Worm (Caenorhabditis elegans) whole organism, late embryonic: Measurements from ENCODE around the gene F58E2.3.

Source experiments
- C08G9.2 ChIP-seq: sonication (generic microtip); optimal IDR thresholded peaks from 2 replicates; lab custom pipeline; 2016; ENCODE audit warnings: mild to moderate bottlenecking, missing genetic modification characterization, moderate library complexity, missing compliant biosample characterization
- C38D4.7 ChIP-seq: fragments of 200-800 bp; sonication (Bioruptor generic); optimal IDR thresholded peaks from 2 replicates; lab custom pipeline; 2018; ENCODE audit warnings: mild to moderate bottlenecking, missing genetic modification characterization, moderate library complexity, missing compliant biosample characterization
- K09A11.1 ChIP-seq: sonication (generic microtip); optimal IDR thresholded peaks from 2 replicates; lab custom pipeline; 2017; ENCODE audit warnings: antibody characterized with exemption, mild to moderate bottlenecking, missing genetic modification characterization, missing compliant biosample characterization; ENCODE audit not compliant: insufficient read depth
- ahr-1 ChIP-seq: sonication (generic microtip); optimal IDR thresholded peaks from 2 replicates; lab custom pipeline; 2016; ENCODE audit warnings: missing genetic modification characterization, missing compliant biosample characterization
- ama-1 ChIP-seq: fragments of 150-350 bp; optimal IDR thresholded peaks from 2 replicates; lab custom pipeline; 2014
- ceh-2 ChIP-seq: sonication (generic microtip); optimal IDR thresholded peaks from 2 replicates; lab custom pipeline; 2016; ENCODE audit warnings: missing genotype, missing genetic modification characterization, missing compliant biosample characterization
- ceh-45 ChIP-seq: fragments of 200-800 bp; sonication (Bioruptor generic); IDR thresholded peaks from 2 replicates; pipeline ENCODE4 v1.3.6; 2022; ENCODE audit warnings: missing genetic modification reagents, missing genetic modification characterization, missing compliant biosample characterization
- ceh-48 ChIP-seq: sonication (generic microtip); optimal IDR thresholded peaks from 2 replicates; lab custom pipeline; 2016; ENCODE audit warnings: missing genetic modification characterization, inconsistent platforms, missing compliant biosample characterization
- ceh-9 ChIP-seq: sonication (generic microtip); optimal IDR thresholded peaks from 2 replicates; lab custom pipeline; 2016; ENCODE audit warnings: mild to moderate bottlenecking, missing genetic modification characterization, inconsistent platforms, missing compliant biosample characterization
- elt-4 ChIP-seq: sonication (generic microtip); optimal IDR thresholded peaks from 2 replicates; lab custom pipeline; 2016; ENCODE audit warnings: missing genetic modification characterization, missing compliant biosample characterization
- ets-4 ChIP-seq: sonication (generic microtip); optimal IDR thresholded peaks from 2 replicates; lab custom pipeline; 2016; ENCODE audit warnings: missing genetic modification characterization, missing compliant biosample characterization
- fax-1 ChIP-seq: sonication (generic microtip); optimal IDR thresholded peaks from 2 replicates; lab custom pipeline; 2016; ENCODE audit warnings: missing genotype, missing genetic modification characterization, missing compliant biosample characterization
- fkh-6 ChIP-seq: sonication (generic microtip); optimal IDR thresholded peaks from 2 replicates; lab custom pipeline; 2016; ENCODE audit warnings: missing genetic modification characterization, missing compliant biosample characterization
- hlh-15 ChIP-seq: sonication (generic microtip); optimal IDR thresholded peaks from 2 replicates; lab custom pipeline; 2016; ENCODE audit warnings: missing genetic modification characterization, missing compliant biosample characterization
- hlh-30 ChIP-seq: sonication (generic microtip); optimal IDR thresholded peaks from 2 replicates; lab custom pipeline; 2017; ENCODE audit warnings: antibody characterized with exemption, missing genetic modification characterization, missing compliant biosample characterization; ENCODE audit not compliant: insufficient read depth
- lim-6 ChIP-seq: sonication (generic microtip); optimal IDR thresholded peaks from 2 replicates; lab custom pipeline; 2016; ENCODE audit warnings: missing genetic modification characterization, missing compliant biosample characterization
- madf-2 ChIP-seq: sonication (generic microtip); optimal IDR thresholded peaks from 2 replicates; lab custom pipeline; 2017; ENCODE audit warnings: missing genetic modification characterization, missing compliant biosample characterization
- mec-3 ChIP-seq: sonication (generic microtip); optimal IDR thresholded peaks from 2 replicates; lab custom pipeline; 2016; ENCODE audit warnings: borderline replicate concordance, missing genetic modification characterization, missing compliant biosample characterization
- nhr-232 ChIP-seq: sonication (generic microtip); optimal IDR thresholded peaks from 2 replicates; lab custom pipeline; 2016; ENCODE audit warnings: missing genetic modification characterization, missing compliant biosample characterization
- npax-4 ChIP-seq: sonication (generic microtip); optimal IDR thresholded peaks from 2 replicates; lab custom pipeline; 2016; ENCODE audit warnings: missing genetic modification characterization, missing compliant biosample characterization
- odd-2 ChIP-seq: sonication (generic microtip); optimal IDR thresholded peaks from 2 replicates; lab custom pipeline; 2017; ENCODE audit warnings: antibody characterized with exemption, mild to moderate bottlenecking, missing genetic modification characterization, missing compliant biosample characterization
- pax-1 ChIP-seq: fragments of 150-350 bp; optimal IDR thresholded peaks from 2 replicates; lab custom pipeline; 2014; ENCODE audit warnings: missing biosample characterization, missing genetic modification characterization
- pha-2 ChIP-seq: sonication (generic microtip); optimal IDR thresholded peaks from 2 replicates; lab custom pipeline; 2017; ENCODE audit warnings: mild to moderate bottlenecking, missing genetic modification characterization, missing compliant biosample characterization
- pros-1 ChIP-seq: fragments of 150-350 bp; optimal IDR thresholded peaks from 2 replicates; lab custom pipeline; 2014; ENCODE audit warnings: missing biosample characterization, missing genetic modification reagents, missing genetic modification characterization
- ref-2 ChIP-seq: sonication (generic microtip); optimal IDR thresholded peaks from 2 replicates; lab custom pipeline; 2016; ENCODE audit warnings: missing genetic modification characterization, missing compliant biosample characterization
- rnt-1 ChIP-seq: sonication (generic microtip); optimal IDR thresholded peaks from 2 replicates; lab custom pipeline; 2016; ENCODE audit warnings: missing genetic modification characterization, missing compliant biosample characterization
- sdc-2 ChIP-seq: sonication (generic microtip); optimal IDR thresholded peaks from 2 replicates; lab custom pipeline; 2016; ENCODE audit warnings: missing genotype, missing genetic modification characterization, missing compliant biosample characterization
- sox-2 ChIP-seq: fragments of 200-800 bp; sonication (Bioruptor generic); IDR thresholded peaks from 2 replicates; pipeline ENCODE4 v1.3.6; 2022; ENCODE audit warnings: missing genetic modification reagents, missing genetic modification characterization, missing compliant biosample characterization
- sox-4 ChIP-seq: sonication (generic microtip); optimal IDR thresholded peaks from 2 replicates; lab custom pipeline; 2017; ENCODE audit warnings: mild to moderate bottlenecking, missing genetic modification characterization, inconsistent platforms, missing compliant biosample characterization
- syd-9 ChIP-seq: sonication (generic microtip); optimal IDR thresholded peaks from 2 replicates; lab custom pipeline; 2016; ENCODE audit warnings: mild to moderate bottlenecking, missing genetic modification characterization, moderate library complexity, missing compliant biosample characterization
- tbx-2 ChIP-seq: sonication (generic microtip); optimal IDR thresholded peaks from 2 replicates; lab custom pipeline; 2016; ENCODE audit warnings: missing genetic modification characterization, missing compliant biosample characterization
- tbx-7 ChIP-seq: sonication (generic microtip); optimal IDR thresholded peaks from 2 replicates; lab custom pipeline; 2016; ENCODE audit warnings: missing genotype, missing genetic modification characterization, missing compliant biosample characterization
- ttx-3 ChIP-seq: sonication (generic microtip); optimal IDR thresholded peaks from 2 replicates; lab custom pipeline; 2016; ENCODE audit warnings: missing genetic modification reagents, missing genetic modification characterization, missing compliant biosample characterization
- unc-42 ChIP-seq: sonication (generic microtip); optimal IDR thresholded peaks from 2 replicates; lab custom pipeline; 2016; ENCODE audit warnings: missing genotype, missing genetic modification characterization, missing compliant biosample characterization
- unc-55 ChIP-seq: sonication (generic microtip); optimal IDR thresholded peaks from 2 replicates; lab custom pipeline; 2017; ENCODE audit warnings: missing biosample characterization, missing genetic modification reagents, missing genetic modification characterization
- ztf-16 ChIP-seq: sonication (generic microtip); optimal IDR thresholded peaks from 2 replicates; lab custom pipeline; 2017; ENCODE audit warnings: missing genetic modification characterization, missing compliant biosample characterization

The F58E2.3 gene

DNA sequence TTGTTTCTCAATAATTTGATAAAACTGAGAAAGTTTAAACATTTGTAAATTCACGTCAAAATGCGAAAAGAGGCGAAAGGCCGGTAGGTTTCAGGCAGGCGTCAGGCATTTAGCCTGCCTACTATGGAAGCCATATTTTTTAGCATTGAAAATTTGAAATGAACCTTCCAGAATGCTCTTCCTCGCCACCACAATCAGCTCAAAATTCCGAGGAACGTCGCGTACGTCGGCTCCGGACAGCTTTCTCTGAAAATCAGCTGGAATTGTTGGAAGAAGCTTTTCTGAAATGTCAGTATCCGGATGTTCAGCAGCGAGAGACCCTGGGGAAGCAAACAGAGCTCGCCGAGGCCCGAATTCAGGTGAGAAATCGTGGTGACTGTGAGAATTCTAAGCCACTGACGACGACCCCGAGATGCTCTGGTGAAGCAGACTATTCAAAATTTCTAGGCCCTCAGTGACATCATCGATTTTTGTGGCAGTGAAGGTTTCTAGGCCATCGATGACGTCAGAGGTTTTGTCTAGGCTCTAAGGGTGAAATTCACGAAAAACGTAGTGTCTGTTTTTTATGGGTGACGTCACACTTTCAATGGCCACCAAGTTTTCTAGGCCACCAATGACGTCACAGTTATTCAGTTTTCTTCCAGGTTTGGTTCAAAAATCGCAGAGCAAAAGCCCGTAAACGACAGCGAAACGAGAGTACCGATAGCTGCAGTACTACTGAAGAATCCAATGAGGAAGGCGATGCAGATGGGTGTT, 34.9 kb downstream of the F58E2.3 start:
- TF ChIP-seq hlh-30 (tag; lab: Kevin White, UChicago) (no peak), fax-1 (tag; lab: Kevin White, UChicago) (no peak), sox-4 (no peak), pha-2 (tag; lab: Kevin White, UChicago) (no peak), pros-1 (no peak), unc-55 (GFP tag; lab: Kevin White, UChicago) (no peak), nhr-232 (tag; lab: Kevin White, UChicago) (no peak), tbx-2 (tag; lab: Kevin White, UChicago) (no peak), rnt-1 (tag; lab: Kevin White, UChicago) (no peak), sox-2 (GFP tag; lab: Robert Waterston, UW) (no peak), ceh-9 (tag; lab: Kevin White, UChicago) (no peak), C08G9.2 (tag; lab: Kevin White, UChicago) (no peak), ttx-3 (tag; lab: Kevin White, UChicago) (no peak), sdc-2 (tag; lab: Kevin White, UChicago) (no peak), ztf-16 (no peak), unc-42 (tag; lab: Kevin White, UChicago) (no peak), ahr-1 (tag; lab: Kevin White, UChicago) (no peak)

ce11 chrIV:3504144-3504543, 36.9 kb downstream of the F58E2.3 start, which contains the start of gene srz-83:
Gene srz-83, plus strand, starts transcription at chrIV:3504444.
- no peak for TF ChIP-seq K09A11.1 (tag; lab: Kevin White, UChicago)
- TF ChIP-seq lim-6 (tag; lab: Kevin White, UChicago) = no peak
- no peak for TF ChIP-seq C38D4.7 (GFP tag; lab: Kevin White, UChicago)
- TF ChIP-seq, all 69 proteins: peak for 0

DNA sequence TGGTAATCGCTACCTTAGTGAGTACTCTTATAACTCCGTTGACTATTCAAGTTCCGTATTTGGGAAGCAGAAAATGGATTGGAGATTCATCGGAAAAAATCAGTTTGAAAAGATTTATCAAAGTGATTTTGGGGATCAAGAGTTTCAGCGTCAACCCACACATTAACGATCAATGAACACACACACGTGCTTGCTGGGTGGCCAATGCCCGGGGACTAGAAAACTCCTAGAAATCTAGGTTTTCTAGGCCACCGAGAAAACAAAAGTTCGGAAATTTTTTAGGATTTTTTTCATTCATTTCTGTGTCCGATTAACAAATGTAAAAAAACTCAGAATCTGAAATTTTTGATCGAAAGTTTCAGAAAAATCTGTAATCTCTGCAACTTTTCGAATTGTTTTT, 38.7 kb downstream of the F58E2.3 start:
- TF ChIP-seq madf-2 (tag; lab: Kevin White, UChicago) (no peak), hlh-15 (tag; lab: Kevin White, UChicago) (no peak), ceh-48 (tag; lab: Kevin White, UChicago) (no peak), hlh-30 (tag; lab: Kevin White, UChicago) (no peak), ama-1 (lab: Kevin White, UChicago) (peak; percentile 40), ref-2 (tag; lab: Kevin White, UChicago) (no peak)

ce11 chrIV:3509477-3510063, 42.3 kb downstream of the F58E2.3 start, which contains the start of gene ced-10:
Gene ced-10, minus strand, starts transcription at chrIV:3509527.
- no peak for TF ChIP-seq odd-2

DNA sequence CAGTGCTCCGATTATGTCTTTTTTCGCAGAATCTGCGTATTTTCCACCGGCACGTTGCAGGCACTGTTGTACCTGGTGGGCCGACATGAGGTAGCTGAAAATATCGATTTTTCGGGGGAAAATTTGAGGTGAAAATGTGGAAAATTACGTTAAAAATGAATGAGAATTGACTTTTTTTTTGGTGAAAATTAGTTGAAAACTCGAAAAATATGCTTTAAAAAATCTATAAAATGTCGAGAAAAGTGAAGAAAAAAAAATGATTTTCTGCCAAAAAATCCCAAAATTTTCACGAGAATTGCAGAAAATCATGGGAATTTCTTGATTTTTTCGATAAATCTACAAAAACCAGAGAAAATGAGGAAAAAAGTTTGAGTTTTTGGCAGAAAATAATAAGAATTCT, 47.2 kb downstream of the F58E2.3 start, which contains the start of gene tsg-101:
Gene tsg-101, minus strand, starts transcription at position 101 of the 400 bp plus-strand sequence.
- TF ChIP-seq mec-3 (tag; lab: Kevin White, UChicago) = no peak
- no peak for TF ChIP-seq npax-4
- TF ChIP-seq tbx-7 = no peak
- TF ChIP-seq syd-9 (tag; lab: Kevin White, UChicago) = no peak
- TF ChIP-seq sdc-2 (tag; lab: Kevin White, UChicago) = no peak
- no peak for TF ChIP-seq ets-4
- TF ChIP-seq ceh-9 (tag; lab: Kevin White, UChicago) = no peak
- TF ChIP-seq pax-1 (tag; lab: Kevin White, UChicago) = no peak
- TF ChIP-seq ref-2 (tag; lab: Kevin White, UChicago) = no peak
- TF ChIP-seq elt-4 (tag; lab: Kevin White, UChicago) = no peak
- TF ChIP-seq ceh-45 (GFP tag; lab: Robert Waterston, UW) = no peak
- TF ChIP-seq fkh-6 (tag; lab: Kevin White, UChicago) = no peak
- no peak for TF ChIP-seq ztf-16
- TF ChIP-seq lim-6 (tag; lab: Kevin White, UChicago) = no peak
- TF ChIP-seq ceh-2 (tag; lab: Kevin White, UChicago) = no peak
